Worm (Caenorhabditis elegans) whole organism, L2 larva: ENCODE results near the gene srx-34.

Source experiments
- dmd-4 ChIP-seq: sonication (generic microtip); optimal IDR thresholded peaks from 2 replicates; lab custom pipeline; 2017; ENCODE audit warnings: missing biosample characterization, missing genetic modification characterization
- elt-1 ChIP-seq: fragments of 150-350 bp; optimal IDR thresholded peaks from 2 replicates; lab custom pipeline; 2014; ENCODE audit warnings: missing biosample characterization, missing genetic modification characterization
- fos-1 ChIP-seq: fragments of 150-350 bp; optimal IDR thresholded peaks from 2 replicates; lab custom pipeline; 2014; ENCODE audit warnings: missing biosample characterization, missing genetic modification characterization
- lin-13 ChIP-seq: fragments of 150-350 bp; optimal IDR thresholded peaks from 2 replicates; lab custom pipeline; 2014; ENCODE audit warnings: missing biosample characterization, missing genetic modification reagents, missing genetic modification characterization
- lin-39 ChIP-seq: fragments of 150-350 bp; optimal IDR thresholded peaks from 2 replicates; lab custom pipeline; 2014; ENCODE audit warnings: missing biosample characterization, missing genetic modification reagents, missing genetic modification characterization
- mdl-1 ChIP-seq, 2 experiments: fragments of 150-350 bp in 1 of 2; sonication (generic microtip) in 1 of 2; optimal IDR thresholded peaks; 2 replicates each; lab custom pipeline; 2017; ENCODE audit warnings: missing biosample characterization in 2 of 2, missing genetic modification characterization in 2 of 2
- nhr-23 ChIP-seq: fragments of 150-350 bp; optimal IDR thresholded peaks from 2 replicates; lab custom pipeline; 2014; ENCODE audit warnings: missing biosample characterization, missing genetic modification reagents, missing genetic modification characterization
- snpc-4 ChIP-seq: fragments of 150-350 bp; optimal IDR thresholded peaks from 2 replicates; lab custom pipeline; 2014; ENCODE audit warnings: missing biosample characterization, missing genetic modification characterization
- unc-62 ChIP-seq: fragments of 150-350 bp; optimal IDR thresholded peaks from 2 replicates; lab custom pipeline; 2014; ENCODE audit warnings: missing biosample characterization, missing genetic modification reagents, missing genetic modification characterization

ce11 chrV:7120168-7120567 is at the start of gene srx-34:
- no peak for TF ChIP-seq lin-39 (tag; lab: Kevin White, UChicago)
- TF ChIP-seq fos-1 (tag; lab: Kevin White, UChicago): no peak
- TF ChIP-seq mdl-1 (tag; optimal IDR thresholded peaks at IDR 0.05; lab: Kevin White, UChicago): no peak
- no peak for TF ChIP-seq elt-1 (tag; lab: Kevin White, UChicago)
- TF ChIP-seq lin-13 (GFP tag; lab: Kevin White, UChicago): no peak
- no peak for TF ChIP-seq dmd-4 (tag; lab: Kevin White, UChicago)
- TF ChIP-seq snpc-4: no peak
- no peak for TF ChIP-seq nhr-23 (tag; lab: Kevin White, UChicago)
- TF ChIP-seq unc-62 (GFP tag; lab: Kevin White, UChicago): no peak
